Fruit fly (Drosophila melanogaster): Measurements from ENCODE around the gene CG34012.

DNA sequence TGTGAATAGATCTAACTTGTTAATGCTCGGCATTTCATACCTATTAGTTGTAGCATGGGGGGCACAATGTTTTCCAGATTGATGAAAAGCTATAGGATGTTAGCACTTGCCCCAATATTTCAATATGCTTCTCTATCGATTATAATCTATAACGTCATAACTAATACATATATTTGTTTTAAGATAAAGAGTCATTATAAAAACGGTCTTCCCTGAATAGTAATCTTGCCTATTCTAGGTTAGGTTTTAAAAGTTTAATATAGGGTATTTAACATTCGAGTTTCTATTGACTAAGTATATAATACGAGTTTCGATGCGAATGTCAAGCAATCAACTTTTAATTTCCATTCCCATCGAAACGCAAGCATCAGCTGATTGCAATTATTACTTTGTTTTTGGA is 48.1 kb downstream of the CG34012 start, which contains the start of the genes CG6321 and Blos2:
- TF ChIP-seq bsh (GFP tag; optimal IDR thresholded peaks at IDR 0.05) (peak; percentile 54 to 80), amos (GFP tag; IDR thresholded peaks at IDR 0.05; ENCODE audit: partially characterized antibody) (no peak), CG11560 (tag; IDR thresholded peaks at IDR 0.05) (no peak), CG3281 (GFP tag; optimal IDR thresholded peaks at IDR 0.05) (peak; percentile 86), CG7745 (tag; optimal IDR thresholded peaks at IDR 0.05) (no peak), sd (tag; optimal IDR thresholded peaks at IDR 0.05) (peak; percentile 67), gcm2 (GFP tag; optimal IDR thresholded peaks at IDR 0.05) (peak; percentile 24), CG12744 (GFP tag; optimal IDR thresholded peaks at IDR 0.05) (peak; percentile 54), Meics (GFP tag; optimal IDR thresholded peaks at IDR 0.05) (peak; percentile 85), az2 (GFP tag; optimal IDR thresholded peaks at IDR 0.05) (peak; percentile 66), CG7963 (GFP tag; IDR thresholded peaks at IDR 0.05; ENCODE audit: partially characterized antibody) (no peak)
